Worm (Caenorhabditis elegans) whole organism, L1 larva: Measurements from ENCODE around the gene F59F5.5.

Experiments
- C34B4.2 ChIP-seq: sonication (generic microtip); optimal IDR thresholded peaks from 2 replicates; lab custom pipeline; 2017; ENCODE audit warnings: mild to moderate bottlenecking, missing genetic modification characterization, missing compliant biosample characterization
- F16B12.6 ChIP-seq: fragments of 150-350 bp; optimal IDR thresholded peaks from 2 replicates; lab custom pipeline; 2014; ENCODE audit warnings: missing biosample characterization, missing genetic modification characterization
- Y116A8C.19 ChIP-seq: sonication (generic microtip); optimal IDR thresholded peaks from 2 replicates; lab custom pipeline; 2016; ENCODE audit warnings: missing compliant biosample characterization, missing genetic modification characterization, borderline replicate concordance
- aly-2 ChIP-seq: fragments of 150-350 bp; optimal IDR thresholded peaks from 2 replicates; lab custom pipeline; 2014; ENCODE audit warnings: missing biosample characterization, missing genetic modification characterization
- ceh-63 ChIP-seq: fragments of 200-800 bp; sonication (Bioruptor generic); optimal IDR thresholded peaks from 2 replicates; lab custom pipeline; 2018; ENCODE audit warnings: mild to moderate bottlenecking, missing genetic modification characterization, missing compliant biosample characterization
- ceh-82 ChIP-seq, 3 experiments: fragments of 150-350 bp in 1 of 3; sonication (generic microtip) in 2 of 3; optimal IDR thresholded peaks; 2 replicates each; lab custom pipeline; 2014 to 2017; ENCODE audit warnings: missing biosample characterization in 3 of 3, missing genetic modification characterization in 3 of 3
- ces-1 ChIP-seq: fragments of 150-350 bp; optimal IDR thresholded peaks from 2 replicates; lab custom pipeline; 2014; ENCODE audit warnings: missing biosample characterization, missing genetic modification reagents, missing genetic modification characterization
- dpl-1 ChIP-seq, 3 experiments: fragments of 150-350 bp in 2 of 3; sonication (generic microtip) in 1 of 3; optimal IDR thresholded peaks; 2 replicates each; lab custom pipeline; 2014 to 2017; ENCODE audit warnings: missing biosample characterization in 3 of 3, missing genetic modification characterization in 3 of 3, missing genetic modification reagents in 3 of 3
- efl-1 ChIP-seq, 4 experiments: fragments of 150-350 bp; optimal IDR thresholded peaks in 3 of 4; peaks in 1 of 4; 1 replicate in 1 of 4; 2 replicates in 3 of 4; lab custom pipeline; 2014; ENCODE audit warnings: missing biosample characterization in 2 of 4, missing genetic modification characterization in 2 of 4, missing genetic modification reagents in 2 of 4
- efl-3 ChIP-seq: fragments of 200-800 bp; sonication (Bioruptor generic); optimal IDR thresholded peaks from 2 replicates; lab custom pipeline; 2018; ENCODE audit warnings: mild to moderate bottlenecking, missing genetic modification characterization, missing compliant biosample characterization
- egl-13 ChIP-seq: sonication (generic microtip); optimal IDR thresholded peaks from 2 replicates; lab custom pipeline; 2016; ENCODE audit warnings: missing genotype, missing genetic modification reagents, missing genetic modification characterization, missing compliant biosample characterization
- elt-2 ChIP-seq: sonication (generic microtip); optimal IDR thresholded peaks from 2 replicates; lab custom pipeline; 2016; ENCODE audit warnings: missing genetic modification characterization, mild to moderate bottlenecking, inconsistent platforms, missing compliant biosample characterization, missing genetic modification reagents
- fkh-8 ChIP-seq: sonication (generic microtip); optimal IDR thresholded peaks from 2 replicates; lab custom pipeline; 2016; ENCODE audit warnings: mild to moderate bottlenecking, missing genetic modification characterization, missing compliant biosample characterization
- grh-1 ChIP-seq: fragments of 200-800 bp; sonication (Bioruptor generic); IDR thresholded peaks from 2 replicates; pipeline ENCODE4 v1.3.6; 2022; ENCODE audit warnings: missing genetic modification reagents, missing genetic modification characterization, missing compliant biosample characterization
- hlh-4 ChIP-seq: sonication (generic microtip); optimal IDR thresholded peaks from 2 replicates; lab custom pipeline; 2016; ENCODE audit warnings: mild to moderate bottlenecking, missing genetic modification characterization, missing compliant biosample characterization
- irx-1 ChIP-seq: sonication (generic microtip); optimal IDR thresholded peaks from 2 replicates; lab custom pipeline; 2016; ENCODE audit warnings: missing genetic modification characterization, missing compliant biosample characterization
- lin-13 ChIP-seq: fragments of 150-350 bp; optimal IDR thresholded peaks from 2 replicates; lab custom pipeline; 2014; ENCODE audit warnings: missing biosample characterization, missing genetic modification reagents, missing genetic modification characterization
- lin-35 ChIP-seq, 2 experiments: fragments of 150-350 bp; optimal IDR thresholded peaks; 2 replicates each; lab custom pipeline; 2014; ENCODE audit warnings: missing biosample characterization in 2 of 2, missing genetic modification characterization in 2 of 2, missing genetic modification reagents in 2 of 2
- lin-39 ChIP-seq: fragments of 150-350 bp; optimal IDR thresholded peaks from 2 replicates; lab custom pipeline; 2014; ENCODE audit warnings: missing biosample characterization, missing genetic modification reagents, missing genetic modification characterization
- lsy-2 ChIP-seq, 2 experiments: fragments of 150-350 bp; optimal IDR thresholded peaks; 2 replicates each; lab custom pipeline; 2014; ENCODE audit warnings: missing biosample characterization in 2 of 2, missing genetic modification characterization in 2 of 2
- mef-2 ChIP-seq: fragments of 150-350 bp; optimal IDR thresholded peaks from 2 replicates; lab custom pipeline; 2014; ENCODE audit warnings: missing biosample characterization, missing genetic modification characterization
- mep-1 ChIP-seq: fragments of 150-350 bp; optimal IDR thresholded peaks from 2 replicates; lab custom pipeline; 2014; ENCODE audit warnings: missing biosample characterization, missing genetic modification characterization
- nhr-12 ChIP-seq: sonication (generic microtip); optimal IDR thresholded peaks from 2 replicates; lab custom pipeline; 2017; ENCODE audit warnings: missing biosample characterization, missing genetic modification characterization
- nhr-237 ChIP-seq: fragments of 150-350 bp; optimal IDR thresholded peaks from 2 replicates; lab custom pipeline; 2014; ENCODE audit warnings: missing biosample characterization, missing genetic modification characterization
- nhr-28 ChIP-seq: fragments of 150-350 bp; optimal IDR thresholded peaks from 2 replicates; lab custom pipeline; 2014; ENCODE audit warnings: missing biosample characterization, missing genetic modification characterization
- nhr-84 ChIP-seq: sonication (generic microtip); optimal IDR thresholded peaks from 2 replicates; lab custom pipeline; 2017; ENCODE audit warnings: missing biosample characterization, missing genetic modification characterization
- nhr-90 ChIP-seq: sonication (generic microtip); optimal IDR thresholded peaks from 2 replicates; lab custom pipeline; 2016; ENCODE audit warnings: mild to moderate bottlenecking, missing genetic modification characterization, missing compliant biosample characterization; ENCODE audit not compliant: poor library complexity
- pag-3 ChIP-seq: sonication (generic microtip); optimal IDR thresholded peaks from 2 replicates; lab custom pipeline; 2017; ENCODE audit warnings: missing genetic modification characterization, mild to moderate bottlenecking, missing compliant biosample characterization, antibody characterized with exemption, borderline replicate concordance; ENCODE audit not compliant: insufficient read depth
- pqm-1 ChIP-seq: sonication (generic microtip); optimal IDR thresholded peaks from 3 replicates; lab custom pipeline; 2017; ENCODE audit warnings: missing biosample characterization, missing genetic modification characterization
- snpc-4 ChIP-seq: fragments of 150-350 bp; optimal IDR thresholded peaks from 2 replicates; lab custom pipeline; 2014; ENCODE audit warnings: missing biosample characterization, missing genetic modification characterization
- snu-23 ChIP-seq: sonication (generic microtip); optimal IDR thresholded peaks from 2 replicates; lab custom pipeline; 2016; ENCODE audit warnings: missing genetic modification characterization, missing compliant biosample characterization
- sptf-1 ChIP-seq: fragments of 150-350 bp; optimal IDR thresholded peaks from 2 replicates; lab custom pipeline; 2014; ENCODE audit warnings: missing biosample characterization, missing genetic modification characterization
- tbx-2 ChIP-seq: sonication (generic microtip); optimal IDR thresholded peaks from 2 replicates; lab custom pipeline; 2016; ENCODE audit warnings: missing genetic modification characterization, missing compliant biosample characterization
- tlp-1 ChIP-seq: fragments of 150-350 bp; optimal IDR thresholded peaks from 2 replicates; lab custom pipeline; 2014; ENCODE audit warnings: missing biosample characterization, missing genetic modification characterization
- unc-30 ChIP-seq: sonication (generic microtip); optimal IDR thresholded peaks from 2 replicates; lab custom pipeline; 2017; ENCODE audit warnings: missing biosample characterization, missing genetic modification characterization
- unc-98 ChIP-seq: fragments of 200-800 bp; sonication (Bioruptor generic); IDR thresholded peaks from 2 replicates; pipeline ENCODE4 v1.3.6; 2022; ENCODE audit warnings: missing genetic modification characterization, missing compliant biosample characterization
- xbp-1 ChIP-seq: sonication (generic microtip); optimal IDR thresholded peaks from 2 replicates; lab custom pipeline; 2016; ENCODE audit warnings: missing genetic modification characterization, missing compliant biosample characterization
- zag-1 ChIP-seq: fragments of 150-350 bp; optimal IDR thresholded peaks from 2 replicates; lab custom pipeline; 2014; ENCODE audit warnings: missing biosample characterization, missing genetic modification characterization

The F59F5.5 gene

DNA sequence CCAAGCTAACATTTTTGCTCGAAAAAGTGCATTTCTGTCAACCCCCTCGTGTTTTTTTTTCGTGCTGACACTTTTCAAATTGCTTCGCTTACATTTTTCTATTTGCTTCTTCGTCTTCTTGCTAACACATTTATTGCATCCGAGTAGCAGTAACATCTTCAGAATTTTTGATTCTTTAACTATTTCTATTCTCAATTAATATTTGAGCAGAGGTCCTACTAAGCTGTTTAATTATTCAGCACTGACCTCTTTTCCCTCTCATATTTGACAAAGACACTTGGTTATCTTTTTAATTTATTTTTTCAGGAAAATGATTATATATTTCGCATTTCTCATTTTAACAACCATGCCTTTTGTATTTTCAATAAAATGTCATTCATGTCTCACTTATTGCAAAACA lies at the start of gene F59F5.5:
Gene F59F5.5, plus strand, starts transcription at position 301 of the 400 bp plus-strand sequence.
- TF ChIP-seq F16B12.6 (tag; lab: Kevin White, UChicago) (no peak), ceh-63 (GFP tag; lab: Kevin White, UChicago) (no peak), lin-13 (GFP tag; lab: Kevin White, UChicago) (no peak), lin-35 (GFP tag; optimal IDR thresholded peaks at IDR 0.05; lab: Kevin White, UChicago) (no peak), snu-23 (GFP tag; lab: Kevin White, UChicago) (no peak), snpc-4 (tag; lab: Kevin White, UChicago) (no peak), efl-1 (optimal IDR thresholded peaks at IDR 0.05; lab: Kevin White, UChicago) (no peak), efl-1 (GFP tag; optimal IDR thresholded peaks at IDR 0.05 in 1 of 2; lab: Kevin White, UChicago) (no peak), unc-98 (GFP tag; lab: Robert Waterston, UW) (no peak), pqm-1 (no peak), lin-39 (no peak), egl-13 (no peak), C34B4.2 (no peak), irx-1 (tag; lab: Kevin White, UChicago) (no peak), fkh-8 (no peak), zag-1 (no peak), xbp-1 (tag; lab: Kevin White, UChicago) (no peak), elt-2 (tag; lab: Kevin White, UChicago) (no peak), Y116A8C.19 (no peak), mef-2 (tag; lab: Kevin White, UChicago) (no peak)

DNA sequence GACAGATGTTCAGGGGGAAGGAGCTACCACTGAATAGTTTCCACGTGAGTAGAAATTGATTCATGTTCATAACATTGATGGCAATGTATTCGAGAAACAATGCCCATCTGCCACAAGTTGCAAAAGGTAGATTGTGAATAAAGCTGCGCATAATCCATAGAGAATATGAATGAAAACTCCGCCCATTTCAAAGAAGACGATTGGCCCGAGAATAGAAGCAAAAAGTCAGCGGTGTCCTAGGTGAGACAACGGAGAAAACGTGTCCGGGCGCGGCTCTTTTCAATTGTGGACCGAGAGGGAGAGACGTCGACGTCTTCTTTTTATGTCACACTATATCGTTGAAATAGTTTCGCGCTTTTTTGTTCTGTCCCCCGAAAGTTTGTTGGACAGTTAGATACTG lies 46.2 kb upstream of the F59F5.5 start, which contains the start of gene vab-3:
Gene vab-3, plus strand, starts transcription at position 301 of the 400 bp plus-strand sequence.
- TF ChIP-seq pqm-1: no peak
- no peak for TF ChIP-seq nhr-12 (tag; lab: Kevin White, UChicago)
- TF ChIP-seq nhr-28 (tag; lab: Kevin White, UChicago): no peak
- no peak for TF ChIP-seq tlp-1 (tag; lab: Kevin White, UChicago)
- no peak for TF ChIP-seq ceh-63 (GFP tag; lab: Kevin White, UChicago)
- TF ChIP-seq mep-1 (tag; lab: Kevin White, UChicago): no peak
- TF ChIP-seq efl-3 (GFP tag; lab: Kevin White, UChicago): no peak
- TF ChIP-seq nhr-90: no peak
- TF ChIP-seq tbx-2: no peak
- no peak for TF ChIP-seq ces-1 (GFP tag; lab: Kevin White, UChicago)
- no peak for TF ChIP-seq grh-1 (GFP tag; lab: Robert Waterston, UW)
- no peak for TF ChIP-seq C34B4.2
- no peak for TF ChIP-seq aly-2 (tag; lab: Kevin White, UChicago)
- no peak for TF ChIP-seq hlh-4 (tag; lab: Kevin White, UChicago)

DNA sequence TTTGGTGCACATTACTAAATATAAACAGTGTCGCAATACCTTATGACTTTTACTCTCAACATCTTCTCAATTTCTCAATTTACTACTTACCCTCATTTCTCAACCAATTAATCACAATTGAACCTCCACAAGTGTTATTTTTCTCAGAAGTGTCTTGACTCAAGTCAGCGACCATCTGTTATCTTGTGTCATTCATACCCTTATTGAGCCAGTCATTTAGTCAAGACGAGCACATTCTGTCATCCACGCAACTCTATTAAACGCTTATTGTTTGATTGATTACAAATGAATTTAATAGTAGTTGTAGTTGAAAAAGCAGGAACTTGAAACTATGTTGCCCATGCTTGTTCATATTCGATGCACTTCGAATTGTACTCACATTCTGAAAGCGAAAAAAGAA lies 42.4 kb upstream of the F59F5.5 start:
- TF ChIP-seq unc-98 (GFP tag; lab: Robert Waterston, UW): no peak
- no peak for TF ChIP-seq unc-30 (tag; lab: Kevin White, UChicago)
- TF ChIP-seq snpc-4 (tag; lab: Kevin White, UChicago): no peak
- no peak for TF ChIP-seq sptf-1 (tag; lab: Kevin White, UChicago)
- TF ChIP-seq lin-39: no peak
- TF ChIP-seq fkh-8: no peak
- TF ChIP-seq pag-3 (tag; lab: Kevin White, UChicago): no peak
- no peak for TF ChIP-seq dpl-1 (GFP tag; optimal IDR thresholded peaks at IDR 0.05; lab: Kevin White, UChicago)
- no peak for TF ChIP-seq nhr-237 (tag; lab: Kevin White, UChicago)
- TF ChIP-seq ceh-82 (tag; optimal IDR thresholded peaks at IDR 0.05; lab: Kevin White, UChicago): no peak

DNA sequence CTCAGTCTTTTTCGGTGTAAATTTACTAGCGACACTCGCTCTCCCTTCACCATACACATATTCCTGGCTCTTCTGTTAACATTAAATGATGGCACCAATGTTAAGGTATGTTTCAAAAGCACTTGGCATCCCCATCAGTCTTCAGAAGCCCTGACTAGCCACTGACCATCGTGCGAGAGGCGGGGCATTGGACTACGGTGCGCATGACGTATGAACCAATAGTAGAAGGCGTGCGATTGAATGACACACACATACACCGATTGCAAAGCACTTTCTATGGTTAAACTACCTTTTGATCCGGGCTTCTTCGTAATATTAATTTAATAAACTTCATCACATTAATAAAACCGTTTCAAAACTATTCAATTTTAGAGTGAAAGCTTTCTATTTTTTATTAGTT lies 40.6 kb upstream of the F59F5.5 start:
- TF ChIP-seq nhr-84 (tag; lab: Kevin White, UChicago) (no peak), lsy-2 (tag; optimal IDR thresholded peaks at IDR 0.05; lab: Kevin White, UChicago) (peak in 1 of 2 experiments; percentile 50)
